Worm (Caenorhabditis elegans) whole organism, late embryonic: ENCODE data around the gene C18G1.1.

ENCODE experiments used
- T23F11.4 ChIP-seq: fragments of 200-800 bp; sonication (Bioruptor generic); optimal IDR thresholded peaks from 2 replicates; lab custom pipeline; 2018; ENCODE audit warnings: mild to moderate bottlenecking, missing genetic modification characterization, missing compliant biosample characterization
- ama-1 ChIP-seq: fragments of 150-350 bp; optimal IDR thresholded peaks from 2 replicates; lab custom pipeline; 2014
- ceh-18 ChIP-seq: sonication (generic microtip); optimal IDR thresholded peaks from 2 replicates; lab custom pipeline; 2016; ENCODE audit warnings: missing genetic modification characterization, missing compliant biosample characterization
- ceh-48 ChIP-seq: sonication (generic microtip); optimal IDR thresholded peaks from 2 replicates; lab custom pipeline; 2016; ENCODE audit warnings: missing genetic modification characterization, inconsistent platforms, missing compliant biosample characterization
- ceh-6 ChIP-seq: fragments of 200-800 bp; sonication (Bioruptor generic); optimal IDR thresholded peaks from 2 replicates; lab custom pipeline; 2018; ENCODE audit warnings: mild to moderate bottlenecking, missing genetic modification characterization, missing compliant biosample characterization
- ceh-9 ChIP-seq: sonication (generic microtip); optimal IDR thresholded peaks from 2 replicates; lab custom pipeline; 2016; ENCODE audit warnings: mild to moderate bottlenecking, missing genetic modification characterization, inconsistent platforms, missing compliant biosample characterization
- dmd-4 ChIP-seq: sonication (generic microtip); optimal IDR thresholded peaks from 2 replicates; lab custom pipeline; 2016; ENCODE audit warnings: borderline replicate concordance, missing genetic modification characterization, missing compliant biosample characterization
- elt-2 ChIP-seq: sonication (generic microtip); optimal IDR thresholded peaks from 2 replicates; lab custom pipeline; 2016; ENCODE audit warnings: missing genetic modification reagents, missing genetic modification characterization, missing compliant biosample characterization
- hlh-6 ChIP-seq: sonication (generic microtip); optimal IDR thresholded peaks from 2 replicates; lab custom pipeline; 2016; ENCODE audit warnings: missing genotype, missing genetic modification characterization, missing compliant biosample characterization
- pha-4 ChIP-seq: fragments of 150-350 bp; optimal IDR thresholded peaks from 2 replicates; lab custom pipeline; 2018; ENCODE audit warnings: missing biosample characterization, missing genetic modification reagents, missing genetic modification characterization
- unc-55 ChIP-seq: sonication (generic microtip); optimal IDR thresholded peaks from 2 replicates; lab custom pipeline; 2017; ENCODE audit warnings: missing biosample characterization, missing genetic modification reagents, missing genetic modification characterization
- unc-86 ChIP-seq: sonication (generic microtip); optimal IDR thresholded peaks from 2 replicates; lab custom pipeline; 2016; ENCODE audit warnings: missing genetic modification characterization, missing compliant biosample characterization

DNA sequence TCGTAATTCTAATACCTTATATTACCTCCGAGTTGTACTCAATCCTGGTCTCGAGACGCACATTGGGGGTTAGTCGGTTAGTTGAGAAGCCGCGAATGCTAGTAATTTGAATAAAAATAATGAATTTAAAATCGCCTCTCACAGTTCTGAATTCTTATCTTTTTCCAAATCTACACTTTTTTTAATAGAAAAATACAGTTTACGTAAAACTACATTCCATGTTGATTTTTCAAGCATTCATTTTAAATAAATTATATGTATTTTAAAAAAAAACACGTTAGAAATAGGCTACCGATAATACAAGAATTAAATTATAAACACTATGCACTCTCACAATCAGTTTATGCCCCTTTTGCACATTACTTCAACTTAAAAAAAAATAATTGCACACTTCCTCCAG, 8.1 kb upstream of the C18G1.1 start, which contains the start of gene C18G1.9:
- TF ChIP-seq pha-4 (no peak), ceh-9 (tag; lab: Kevin White, UChicago) (no peak), ama-1 (lab: Kevin White, UChicago) (no peak), dmd-4 (tag; lab: Kevin White, UChicago) (no peak), ceh-18 (tag; lab: Kevin White, UChicago) (no peak), ceh-6 (GFP tag; lab: Kevin White, UChicago) (no peak), hlh-6 (no peak), unc-86 (no peak), T23F11.4 (no peak), elt-2 (tag; lab: Kevin White, UChicago) (no peak), ceh-48 (tag; lab: Kevin White, UChicago) (no peak), unc-55 (GFP tag; lab: Kevin White, UChicago) (no peak)
